Fruit fly (Drosophila melanogaster): ENCODE measurements around the gene CG12111.

CG12111 gene

DNA sequence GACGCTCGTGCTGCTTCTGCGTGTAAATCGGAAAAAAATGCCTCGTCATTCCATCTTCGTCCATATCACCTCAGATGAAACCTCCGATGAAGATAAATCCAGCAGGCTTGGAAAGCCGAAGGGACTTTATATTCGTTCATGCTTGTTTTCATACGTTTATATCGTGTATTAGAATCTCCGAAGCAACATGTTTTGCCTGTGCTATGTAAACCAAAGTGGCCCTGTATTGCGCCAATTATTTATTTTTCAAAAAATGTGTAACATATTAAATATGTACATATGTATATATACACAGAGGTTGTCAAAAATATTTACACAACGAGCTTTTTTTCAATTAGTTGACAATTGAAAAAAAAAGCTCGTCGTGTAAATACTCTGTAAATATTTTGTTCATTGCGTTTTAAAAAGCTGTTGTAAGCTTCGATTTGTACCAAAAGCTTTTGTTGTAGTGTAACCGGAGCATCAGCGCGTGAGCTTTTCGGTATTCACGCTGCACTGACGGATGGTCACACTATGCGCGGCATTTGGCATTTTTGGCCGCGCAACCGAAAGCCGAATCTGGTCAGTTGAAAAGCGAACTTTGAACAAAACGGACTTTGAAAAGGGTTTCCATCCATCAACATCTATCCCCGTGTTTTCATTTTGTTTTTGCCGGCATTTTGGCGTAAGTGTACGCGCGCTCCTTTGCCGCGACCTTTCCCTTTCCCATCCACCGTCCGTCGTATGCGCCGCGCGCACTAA lies 3.2 kb upstream of the CG12111 start, which contains the start of gene CG12065 (continued):
- TF ChIP-seq Sin3A (optimal IDR thresholded peaks at IDR 0.05) = no peak
- peak; percentile 27 for TF ChIP-seq dmrt99B (tag; optimal IDR thresholded peaks at IDR 0.05)
- TF ChIP-seq bowl (GFP tag; IDR thresholded peaks at IDR 0.05) = no peak
- TF ChIP-seq CG8944 (GFP tag; optimal IDR thresholded peaks at IDR 0.05) = no peak
- no peak for TF ChIP-seq odd (GFP tag; optimal IDR thresholded peaks at IDR 0.05)
- TF ChIP-seq CG2199 (GFP tag; IDR thresholded peaks at IDR 0.05) = no peak
- no peak for TF ChIP-seq ara (GFP tag; IDR thresholded peaks at IDR 0.05)
- TF ChIP-seq CG2116 (GFP tag; optimal IDR thresholded peaks at IDR 0.05) = peak; percentile 17
- TF ChIP-seq CG3281 (GFP tag; optimal IDR thresholded peaks at IDR 0.05) = peak; percentile 42
- peak; percentile 86 for TF ChIP-seq E2f2 (GFP tag; IDR thresholded peaks at IDR 0.05)
- TF ChIP-seq stc (GFP tag; IDR thresholded peaks at IDR 0.05) = no peak
- TF ChIP-seq lab (GFP tag; optimal IDR thresholded peaks at IDR 0.05) = peak; percentile 45
- peak; percentile 36 for TF ChIP-seq oc (tag; optimal IDR thresholded peaks at IDR 0.05)
- TF ChIP-seq kni (GFP tag; optimal IDR thresholded peaks at IDR 0.05) = peak; percentile 80
- peak; percentile 37; the same call in 1 of the 2 replicates for TF ChIP-seq bbx (GFP tag; IDR thresholded peaks at IDR 0.05; ENCODE audit: partially characterized antibody)
- TF ChIP-seq PHDP (tag; optimal IDR thresholded peaks at IDR 0.05) = peak; percentile 79
- TF ChIP-seq lmd (GFP tag; IDR thresholded peaks at IDR 0.05) = no peak
- no peak for TF ChIP-seq Oaz (GFP tag; IDR thresholded peaks at IDR 0.05)
- TF ChIP-seq HLH3B (GFP tag; IDR thresholded peaks at IDR 0.05) = no peak
- TF ChIP-seq CG10209 (GFP tag; optimal IDR thresholded peaks at IDR 0.05) = peak; percentile 2
- peak; percentile 67 for TF ChIP-seq Fer1 (GFP tag; optimal IDR thresholded peaks at IDR 0.05)
- TF ChIP-seq corto (GFP tag; optimal IDR thresholded peaks at IDR 0.05) = peak; percentile 12
- peak; percentile 41 for TF ChIP-seq twi (tag; optimal IDR thresholded peaks at IDR 0.05)
- peak; percentile 68 for TF ChIP-seq CG34376 (GFP tag; optimal IDR thresholded peaks at IDR 0.05)
- no peak for TF ChIP-seq CG8290 (GFP tag; optimal IDR thresholded peaks at IDR 0.05)
- peak; percentile 14 to 34 for TF ChIP-seq CG8290 (tag; optimal IDR thresholded peaks at IDR 0.05)
- peak; percentile 96 for TF ChIP-seq Meics (GFP tag; optimal IDR thresholded peaks at IDR 0.05)
- TF ChIP-seq Drgx (GFP tag; IDR thresholded peaks at IDR 0.05) = no peak
- 0 out of 3 replicates have a peak, but pooled peaks have one; percentile 11 for TF ChIP-seq otp (GFP tag; IDR thresholded peaks at IDR 0.05)
- peak; percentile 9; the same call in 1 of the 2 replicates for TF ChIP-seq Ada2b (GFP tag; IDR thresholded peaks at IDR 0.05)
- TF ChIP-seq Med (GFP tag) = peak; percentile 80
- peak; percentile 59 for TF ChIP-seq CG15514 (GFP tag; optimal IDR thresholded peaks at IDR 0.05)
- TF ChIP-seq CG16779 (GFP tag; IDR thresholded peaks at IDR 0.05) = no peak
- TF ChIP-seq Sox100B (GFP tag; optimal IDR thresholded peaks at IDR 0.05) = peak; percentile 39
- peak; percentile 17 for TF ChIP-seq fd96Cb (tag; optimal IDR thresholded peaks at IDR 0.05)
- TF ChIP-seq CG17829 (tag; optimal IDR thresholded peaks at IDR 0.05) = peak; percentile 17
- TF ChIP-seq bab2 (GFP tag; optimal IDR thresholded peaks at IDR 0.05) = peak; percentile 13
- no peak for TF ChIP-seq Dad (GFP tag; optimal IDR thresholded peaks at IDR 0.05)
- no peak for TF ChIP-seq Xbp1 (GFP tag; optimal IDR thresholded peaks at IDR 0.05)
- TF ChIP-seq CG10431 (GFP tag; optimal IDR thresholded peaks at IDR 0.05) = no peak
- peak; percentile 31 for TF ChIP-seq CG7839 (tag; optimal IDR thresholded peaks at IDR 0.05)
- TF ChIP-seq Dek (tag; optimal IDR thresholded peaks at IDR 0.05) = peak; percentile 40
- TF ChIP-seq YL-1 (GFP tag; optimal IDR thresholded peaks at IDR 0.05) = peak; percentile 27
- TF ChIP-seq CG33557 (GFP tag; optimal IDR thresholded peaks at IDR 0.05) = peak; percentile 76
- peak; percentile 68 for TF ChIP-seq CG17359 (tag; optimal IDR thresholded peaks at IDR 0.05)
- no peak for TF ChIP-seq Doc3 (GFP tag; IDR thresholded peaks at IDR 0.05; ENCODE audit: partially characterized antibody)
- TF ChIP-seq gsb-n (tag; optimal IDR thresholded peaks at IDR 0.05) = peak; percentile 80
- peak; percentile 33 for TF ChIP-seq B-H2 (GFP tag; optimal IDR thresholded peaks at IDR 0.05)
- TF ChIP-seq nom (GFP tag; optimal IDR thresholded peaks at IDR 0.05) = peak; percentile 43

All from whole organism, embryonic.